Fruit fly (Drosophila melanogaster) whole organism, prepupa: ENCODE results near the gene Pisd.

Experiments used
- Blimp-1 ChIP-seq: fragments of 200-800 bp; sonication (Bioruptor generic); optimal IDR thresholded peaks from 3 replicates; lab custom pipeline; 2017; ENCODE audit warnings: missing biosample characterization, missing genetic modification characterization, mild to moderate bottlenecking, moderate library complexity, missing genetic modification reagents
- CG10631 ChIP-seq: fragments of 200-800 bp; sonication (Bioruptor generic); optimal IDR thresholded peaks from 2 replicates; lab custom pipeline; 2016; ENCODE audit warnings: missing biosample characterization, missing genetic modification characterization
- CG10669 ChIP-seq: fragments of 200-800 bp; sonication (Bioruptor generic); optimal IDR thresholded peaks from 3 replicates; lab custom pipeline; 2018; ENCODE audit warnings: missing biosample characterization, mild to moderate bottlenecking, missing genetic modification characterization, moderate library complexity
- CG11294 ChIP-seq: fragments of 200-800 bp; sonication (Bioruptor generic); IDR thresholded peaks from 2 replicates; pipeline ENCODE4 v1.3.6; 2022; ENCODE audit warnings: missing biosample characterization, missing genetic modification characterization
- CG1621 ChIP-seq: fragments of 200-800 bp; sonication (Bioruptor generic); optimal IDR thresholded peaks from 3 replicates; lab custom pipeline; 2018; ENCODE audit warnings: missing biosample characterization, mild to moderate bottlenecking, missing genetic modification characterization
- CG16779 ChIP-seq: fragments of 200-800 bp; sonication (Bioruptor generic); optimal IDR thresholded peaks from 3 replicates; lab custom pipeline; 2017; ENCODE audit warnings: missing biosample characterization, mild to moderate bottlenecking, missing genetic modification characterization
- CG3032 ChIP-seq: fragments of 200-800 bp; optimal IDR thresholded peaks from 2 replicates; lab custom pipeline; 2019; ENCODE audit warnings: missing biosample characterization, mild to moderate bottlenecking, missing genetic modification characterization, moderate library complexity
- CG31627 ChIP-seq: fragments of 200-800 bp; sonication (Bioruptor generic); optimal IDR thresholded peaks from 3 replicates; lab custom pipeline; 2016; ENCODE audit warnings: missing biosample characterization, missing genetic modification characterization
- CG32006 ChIP-seq: fragments of 200-800 bp; sonication (Bioruptor generic); optimal IDR thresholded peaks from 3 replicates; lab custom pipeline; 2017; ENCODE audit warnings: missing biosample characterization, mild to moderate bottlenecking, missing genetic modification characterization
- CG34406 ChIP-seq: fragments of 200-800 bp; sonication (Bioruptor generic); optimal IDR thresholded peaks from 3 replicates; lab custom pipeline; 2016; ENCODE audit warnings: missing biosample characterization, missing genetic modification characterization
- CG3919 ChIP-seq: fragments of 200-800 bp; sonication (Bioruptor generic); optimal IDR thresholded peaks from 3 replicates; lab custom pipeline; 2016; ENCODE audit warnings: missing biosample characterization, missing genetic modification characterization
- CG4318 ChIP-seq: fragments of 200-800 bp; sonication (Bioruptor generic); optimal IDR thresholded peaks from 3 replicates; lab custom pipeline; 2017; ENCODE audit warnings: missing biosample characterization, mild to moderate bottlenecking, missing genetic modification characterization
- CG6276 ChIP-seq: fragments of 200-800 bp; sonication (Bioruptor generic); optimal IDR thresholded peaks from 2 replicates; lab custom pipeline; 2017; ENCODE audit warnings: missing biosample characterization, mild to moderate bottlenecking, missing genetic modification characterization
- CG6792 ChIP-seq: fragments of 200-800 bp; sonication (Bioruptor generic); optimal IDR thresholded peaks from 3 replicates; lab custom pipeline; 2016; ENCODE audit warnings: missing biosample characterization, missing genetic modification characterization
- CG6808 ChIP-seq: fragments of 200-800 bp; sonication (Bioruptor generic); optimal IDR thresholded peaks from 3 replicates; lab custom pipeline; 2017; ENCODE audit warnings: missing biosample characterization, missing genetic modification characterization, mild to moderate bottlenecking, moderate library complexity, missing genetic modification reagents
- CG6854 ChIP-seq: fragments of 200-800 bp; sonication (Bioruptor generic); optimal IDR thresholded peaks from 2 replicates; lab custom pipeline; 2017; ENCODE audit warnings: missing biosample characterization, mild to moderate bottlenecking, missing genetic modification characterization
- CG7368 ChIP-seq: fragments of 200-800 bp; sonication (Bioruptor generic); optimal IDR thresholded peaks from 3 replicates; lab custom pipeline; 2016; ENCODE audit warnings: missing biosample characterization, missing genetic modification characterization
- CG8119 ChIP-seq: fragments of 200-800 bp; sonication (Bioruptor generic); IDR thresholded peaks from 3 replicates; pipeline ENCODE4 v1.3.6; 2022; ENCODE audit warnings: missing biosample characterization, missing genetic modification characterization
- CG8632 ChIP-seq: fragments of 200-800 bp; sonication (Bioruptor generic); optimal IDR thresholded peaks from 3 replicates; lab custom pipeline; 2016; ENCODE audit warnings: missing biosample characterization, missing genetic modification characterization
- CG9139 ChIP-seq: fragments of 200-800 bp; sonication (Bioruptor generic); optimal IDR thresholded peaks from 3 replicates; lab custom pipeline; 2017; ENCODE audit warnings: missing biosample characterization, mild to moderate bottlenecking, missing genetic modification characterization
- Eip75B ChIP-seq: fragments of 200-800 bp; sonication (Bioruptor generic); optimal IDR thresholded peaks from 3 replicates; lab custom pipeline; 2016; ENCODE audit warnings: missing biosample characterization, missing genetic modification characterization
- Eip78C ChIP-seq: fragments of 200-800 bp; sonication (Bioruptor generic); peaks from one replicate; lab custom pipeline; 2016; ENCODE audit warnings: missing biosample characterization, missing genetic modification characterization
- Ets21C ChIP-seq: fragments of 200-800 bp; sonication (Bioruptor generic); optimal IDR thresholded peaks from 3 replicates; lab custom pipeline; 2016; ENCODE audit warnings: missing biosample characterization, missing genetic modification characterization
- Gug ChIP-seq: fragments of 200-800 bp; sonication (Bioruptor generic); IDR thresholded peaks from 2 replicates; pipeline ENCODE4 v1.3.6; 2022; ENCODE audit warnings: missing biosample characterization, missing genetic modification characterization
- Lpt ChIP-seq: fragments of 200-800 bp; sonication (Bioruptor generic); optimal IDR thresholded peaks from 3 replicates; lab custom pipeline; 2016; ENCODE audit warnings: missing biosample characterization, missing genetic modification characterization
- Met ChIP-seq: fragments of 200-800 bp; sonication (Bioruptor generic); optimal IDR thresholded peaks from 3 replicates; lab custom pipeline; 2016; ENCODE audit warnings: missing biosample characterization, missing genetic modification characterization
- Smox ChIP-seq: fragments of 200-800 bp; sonication (Bioruptor generic); optimal IDR thresholded peaks from 3 replicates; lab custom pipeline; 2016; ENCODE audit warnings: missing biosample characterization, missing genetic modification characterization
- Sox102F ChIP-seq: fragments of 200-800 bp; sonication (Bioruptor generic); optimal IDR thresholded peaks from 2 replicates; lab custom pipeline; 2016; ENCODE audit warnings: missing biosample characterization, mild to moderate bottlenecking, missing genetic modification characterization
- Sox14 ChIP-seq: fragments of 200-800 bp; sonication (Bioruptor generic); optimal IDR thresholded peaks from 3 replicates; lab custom pipeline; 2016; ENCODE audit warnings: missing biosample characterization, missing genetic modification characterization
- Sox15 ChIP-seq: fragments of 200-800 bp; sonication (Bioruptor generic); optimal IDR thresholded peaks from 3 replicates; lab custom pipeline; 2016; ENCODE audit warnings: missing biosample characterization, missing genetic modification characterization
- acj6 ChIP-seq: fragments of 200-800 bp; sonication (Bioruptor generic); optimal IDR thresholded peaks from 3 replicates; lab custom pipeline; 2016; ENCODE audit warnings: missing biosample characterization, missing genetic modification characterization
- cyc ChIP-seq: fragments of 200-800 bp; sonication (Bioruptor generic); optimal IDR thresholded peaks from 3 replicates; lab custom pipeline; 2016; ENCODE audit warnings: missing biosample characterization, missing genetic modification characterization
- dac ChIP-seq: fragments of 200-800 bp; sonication (Bioruptor generic); optimal IDR thresholded peaks from 2 replicates; lab custom pipeline; 2017; ENCODE audit warnings: missing biosample characterization, mild to moderate bottlenecking, missing genetic modification characterization
- dsx ChIP-seq: fragments of 200-800 bp; optimal IDR thresholded peaks from 3 replicates; lab custom pipeline; 2019; ENCODE audit warnings: missing biosample characterization, mild to moderate bottlenecking, missing genetic modification characterization, moderate library complexity; ENCODE audit not compliant: poor library complexity, severe bottlenecking
- eg ChIP-seq: fragments of 200-800 bp; sonication (Bioruptor generic); IDR thresholded peaks from 3 replicates; pipeline ENCODE4 v1.3.6; 2022; ENCODE audit warnings: missing biosample characterization, missing genetic modification characterization
- esn ChIP-seq: fragments of 200-800 bp; sonication (Bioruptor generic); optimal IDR thresholded peaks from 2 replicates; lab custom pipeline; 2016; ENCODE audit warnings: missing biosample characterization, mild to moderate bottlenecking, missing genetic modification characterization, moderate library complexity
- fd59A ChIP-seq: fragments of 200-800 bp; sonication (Bioruptor generic); optimal IDR thresholded peaks from 2 replicates; lab custom pipeline; 2017; ENCODE audit warnings: missing biosample characterization, mild to moderate bottlenecking, missing genetic modification characterization, missing genetic modification reagents
- lz ChIP-seq: fragments of 200-800 bp; sonication (Bioruptor generic); optimal IDR thresholded peaks from 3 replicates; lab custom pipeline; 2016; ENCODE audit warnings: missing biosample characterization, missing genetic modification characterization
- net ChIP-seq: fragments of 200-800 bp; sonication (Bioruptor generic); optimal IDR thresholded peaks from 3 replicates; lab custom pipeline; 2016; ENCODE audit warnings: missing biosample characterization, missing genetic modification characterization
- pdm3 ChIP-seq: fragments of 200-800 bp; sonication (Bioruptor generic); optimal IDR thresholded peaks from 3 replicates; lab custom pipeline; 2016; ENCODE audit warnings: missing biosample characterization, missing genetic modification characterization
- salr ChIP-seq, 2 experiments: fragments of 200-800 bp; sonication (Bioruptor generic); optimal IDR thresholded peaks; 3 replicates each; lab custom pipeline; 2016 to 2018; ENCODE audit warnings: missing biosample characterization in 2 of 2, missing genetic modification characterization in 2 of 2, mild to moderate bottlenecking in 1 of 2
- spab ChIP-seq: fragments of 200-800 bp; sonication (Bioruptor generic); optimal IDR thresholded peaks from 2 replicates; lab custom pipeline; 2017; ENCODE audit warnings: missing biosample characterization, mild to moderate bottlenecking, missing genetic modification characterization, missing genetic modification reagents
- ss ChIP-seq, 2 experiments: fragments of 200-800 bp; sonication (Bioruptor generic); optimal IDR thresholded peaks; 2 replicates in 1 of 2; 3 replicates in 1 of 2; lab custom pipeline; 2017 to 2018; ENCODE audit warnings: mild to moderate bottlenecking in 2 of 2, missing biosample characterization in 2 of 2, missing genetic modification characterization in 2 of 2, moderate library complexity in 1 of 2
- topi ChIP-seq: fragments of 200-800 bp; sonication (Bioruptor generic); optimal IDR thresholded peaks from 3 replicates; lab custom pipeline; 2016; ENCODE audit warnings: missing biosample characterization, missing genetic modification characterization
- vri ChIP-seq: fragments of 200-800 bp; sonication (Bioruptor generic); optimal IDR thresholded peaks from 3 replicates; lab custom pipeline; 2016; ENCODE audit warnings: missing biosample characterization, mild to moderate bottlenecking, missing genetic modification characterization

Gene Pisd

DNA sequence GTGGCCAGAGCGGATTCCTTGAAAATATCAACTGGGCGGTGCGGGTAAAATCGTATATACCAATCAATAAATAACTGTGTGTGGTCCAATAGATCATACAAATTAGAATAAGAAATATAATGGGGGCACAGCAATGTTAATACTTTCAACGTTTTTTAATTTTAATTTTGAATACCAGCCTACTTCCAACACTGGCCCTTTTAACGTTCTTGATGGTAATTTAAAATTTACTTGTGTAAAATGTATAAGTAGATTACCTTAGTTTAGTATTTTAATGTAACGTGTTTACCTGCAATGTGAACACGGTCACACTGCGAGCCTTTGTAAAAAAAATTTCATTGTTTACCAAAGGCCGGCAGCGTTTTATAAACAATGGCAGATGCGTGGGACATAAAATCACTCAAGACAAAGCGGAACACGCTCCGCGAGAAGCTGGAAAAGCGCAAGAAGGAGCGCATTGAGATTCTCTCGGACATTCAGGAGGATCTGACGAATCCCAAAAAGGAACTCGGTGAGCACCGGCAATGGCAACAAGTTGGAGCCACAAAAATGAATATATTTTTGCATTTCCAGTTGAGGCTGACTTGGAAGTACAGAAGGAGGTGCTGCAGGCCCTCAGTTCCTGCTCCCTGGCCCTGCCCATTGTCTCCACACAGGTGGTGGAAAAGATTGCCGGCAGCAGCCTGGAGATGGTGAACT is 18.6 kb upstream of the Pisd start, which contains the start of the genes KrT95D and Mettl3 (continued):
- no peak for TF ChIP-seq CG10631 (GFP tag; lab: Kevin White, UChicago)
- peak; percentile 49 for TF ChIP-seq Met (GFP tag; lab: Kevin White, UChicago)
- TF ChIP-seq fd59A (GFP tag; lab: Kevin White, UChicago) = no peak
- TF ChIP-seq CG3919 (GFP tag; lab: Kevin White, UChicago) = no peak
- no peak for TF ChIP-seq CG6792
- TF ChIP-seq Eip75B (GFP tag; lab: Kevin White, UChicago) = no peak
- TF ChIP-seq Sox14 (GFP tag; lab: Kevin White, UChicago) = peak; percentile 87
- no peak for TF ChIP-seq CG32006 (GFP tag; lab: Kevin White, UChicago)
- peak; percentile 2 for TF ChIP-seq lz (GFP tag; lab: Kevin White, UChicago)
- no peak for TF ChIP-seq eg
- peak; percentile 3 for TF ChIP-seq cyc (GFP tag; lab: Kevin White, UChicago)
- TF ChIP-seq pdm3 (GFP tag; lab: Kevin White, UChicago) = no peak
- no peak for TF ChIP-seq CG1621
- TF ChIP-seq Smox (GFP tag; lab: Kevin White, UChicago) = peak; percentile 1
- TF ChIP-seq CG34406 (GFP tag; lab: Kevin White, UChicago) = no peak
- peak; percentile 1 for TF ChIP-seq CG3032
- TF ChIP-seq Lpt (GFP tag; lab: Kevin White, UChicago) = no peak
- TF ChIP-seq CG10669 (GFP tag; lab: Kevin White, UChicago) = no peak
- TF ChIP-seq CG6854 = no peak
- TF ChIP-seq CG8632 (GFP tag; lab: Kevin White, UChicago) = no peak
- no peak for TF ChIP-seq esn
- no peak for TF ChIP-seq CG8119 (GFP tag; lab: Robert Waterston, UW)
- no peak for TF ChIP-seq dsx (GFP tag; lab: Kevin White, UChicago)
- no peak for TF ChIP-seq Sox15
- no peak for TF ChIP-seq CG4318 (GFP tag; lab: Kevin White, UChicago)
- no peak for TF ChIP-seq vri (GFP tag; lab: Kevin White, UChicago)
- TF ChIP-seq CG31627 (GFP tag; lab: Kevin White, UChicago) = peak; percentile 30
- TF ChIP-seq acj6 = no peak
- no peak for TF ChIP-seq dac (GFP tag; lab: Kevin White, UChicago)
- TF ChIP-seq Blimp-1 (GFP tag; lab: Kevin White, UChicago) = no peak
- TF ChIP-seq CG6808 (GFP tag; lab: Kevin White, UChicago) = no peak
- TF ChIP-seq salr (GFP tag; optimal IDR thresholded peaks at IDR 0.05; lab: Kevin White, UChicago) = no peak
- no peak for TF ChIP-seq spab (GFP tag; lab: Kevin White, UChicago)
- TF ChIP-seq Gug (GFP tag; lab: Robert Waterston, UW) = no peak

DNA sequence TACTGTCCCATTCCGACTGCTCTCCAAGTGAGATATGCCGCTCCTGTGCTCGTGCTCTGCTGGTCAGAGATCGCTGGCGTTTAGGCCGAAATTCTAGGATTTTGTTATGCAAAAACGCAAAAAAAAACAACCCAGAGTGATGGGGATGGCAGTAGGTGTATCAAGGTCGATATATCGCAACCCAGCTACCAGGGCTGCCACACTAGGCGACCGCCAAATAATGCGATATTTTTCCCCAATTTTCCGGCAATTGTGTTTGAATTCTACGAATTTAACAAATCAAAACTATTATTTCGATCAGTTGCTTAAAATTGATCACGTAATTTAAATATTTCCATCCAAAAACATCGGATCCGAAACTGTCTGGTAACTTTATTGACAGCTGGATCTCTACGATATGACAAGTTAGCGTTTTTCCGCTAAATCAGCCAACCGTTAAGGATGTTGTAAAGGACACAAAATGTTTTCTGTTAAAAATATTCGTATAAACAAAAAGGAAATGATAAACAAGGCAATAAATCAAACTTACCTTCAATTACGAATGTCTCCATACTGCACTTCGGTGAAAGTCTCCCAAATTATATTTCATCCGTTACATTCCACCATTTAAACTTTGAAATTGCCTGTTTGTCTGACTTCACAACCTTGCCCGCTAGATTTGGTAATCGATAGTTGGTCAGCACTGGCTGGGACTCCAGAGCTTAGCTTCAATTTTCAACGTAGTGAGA is 12.9 kb upstream of the Pisd start, which contains the start of gene spas:
Gene spas (plus strand): TSS at position 678 of the 728 bp plus-strand sequence.
- TF ChIP-seq Gug (GFP tag; lab: Robert Waterston, UW) = peak; percentile 62
- peak; percentile 44 for TF ChIP-seq CG6808 (GFP tag; lab: Kevin White, UChicago)
- TF ChIP-seq CG4318 (GFP tag; lab: Kevin White, UChicago) = no peak
- no peak for TF ChIP-seq CG9139
- no peak for TF ChIP-seq net (GFP tag; lab: Kevin White, UChicago)
- peak; percentile 67 for TF ChIP-seq Sox14 (GFP tag; lab: Kevin White, UChicago)
- peak; percentile 41 for TF ChIP-seq fd59A (GFP tag; lab: Kevin White, UChicago)
- peak in 1 of 2 experiments; percentile 20 for TF ChIP-seq ss (GFP tag; optimal IDR thresholded peaks at IDR 0.05; lab: Kevin White, UChicago)
- TF ChIP-seq CG11294 (GFP tag; lab: Robert Waterston, UW) = peak; percentile 22; the same call in 1 of the 2 replicates
- TF ChIP-seq CG7368 (GFP tag; lab: Kevin White, UChicago) = peak; percentile 58
- no peak for TF ChIP-seq spab (GFP tag; lab: Kevin White, UChicago)
- TF ChIP-seq Eip75B (GFP tag; lab: Kevin White, UChicago) = peak; percentile 74
- no peak for TF ChIP-seq CG8119 (GFP tag; lab: Robert Waterston, UW)
- peak; percentile 68 for TF ChIP-seq cyc (GFP tag; lab: Kevin White, UChicago)
- TF ChIP-seq Lpt (GFP tag; lab: Kevin White, UChicago) = peak; percentile 18
- peak; percentile 73 for TF ChIP-seq Sox102F (GFP tag; lab: Kevin White, UChicago)
- TF ChIP-seq CG6276 (GFP tag; lab: Kevin White, UChicago) = no peak
- TF ChIP-seq CG8632 (GFP tag; lab: Kevin White, UChicago) = peak; percentile 50
- TF ChIP-seq pdm3 (GFP tag; lab: Kevin White, UChicago) = peak; percentile 68
- TF ChIP-seq Eip78C (GFP tag; lab: Kevin White, UChicago) = peak; percentile 85
- peak; percentile 64 for TF ChIP-seq Met (GFP tag; lab: Kevin White, UChicago)
- TF ChIP-seq CG16779 (tag; lab: Kevin White, UChicago) = no peak
- TF ChIP-seq topi (GFP tag; lab: Kevin White, UChicago) = peak; percentile 68
- TF ChIP-seq Ets21C (GFP tag; lab: Kevin White, UChicago) = peak; percentile 62
- no peak for TF ChIP-seq CG10669 (GFP tag; lab: Kevin White, UChicago)
- TF ChIP-seq lz (GFP tag; lab: Kevin White, UChicago) = peak; percentile 83
- peak; percentile 67 for TF ChIP-seq CG32006 (GFP tag; lab: Kevin White, UChicago)
